Worm (Caenorhabditis elegans): Measurements from ENCODE around the gene bre-1.

Gene bre-1

DNA sequence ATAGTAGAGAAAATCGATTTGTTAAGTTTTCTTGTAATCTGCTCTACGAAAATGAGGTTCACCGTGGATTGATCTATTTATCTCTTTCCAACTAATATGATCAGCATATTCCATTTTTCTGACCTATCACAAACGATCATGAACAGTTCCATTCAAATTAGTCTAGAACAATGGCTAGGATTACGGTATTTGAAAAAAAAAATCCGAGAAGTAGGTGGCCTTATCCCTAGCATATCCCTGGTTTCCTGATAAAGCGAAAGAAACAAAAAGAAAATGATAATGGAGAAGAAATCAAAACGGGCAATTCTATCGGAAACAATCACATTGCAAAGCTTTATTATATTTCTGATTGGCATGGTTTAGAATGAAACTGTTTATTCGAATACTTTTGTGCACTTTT lies 5.7 kb downstream of the bre-1 start, which contains the start of gene mltn-12:
mltn-12 (plus strand) TSS at position 301 of the 400 bp plus-strand sequence.
- TF ChIP-seq ztf-11 (tag; optimal IDR thresholded peaks at IDR 0.05) (no peak), fkh-2 (tag; optimal IDR thresholded peaks at IDR 0.05) (no peak), ama-1 (optimal IDR thresholded peaks at IDR 0.05) (no peak), mdl-1 (tag; optimal IDR thresholded peaks at IDR 0.05) (no peak), nhr-28 (tag; optimal IDR thresholded peaks at IDR 0.05) (no peak), ceh-28 (tag; optimal IDR thresholded peaks at IDR 0.05) (no peak), tbx-2 (tag; optimal IDR thresholded peaks at IDR 0.05) (no peak), eor-1 (tag; optimal IDR thresholded peaks at IDR 0.05) (no peak), pqm-1 (tag; optimal IDR thresholded peaks at IDR 0.05) (no peak), daf-12 (tag; optimal IDR thresholded peaks at IDR 0.05) (no peak), nhr-43 (tag; optimal IDR thresholded peaks at IDR 0.05; ENCODE audit: poor library complexity, severe bottlenecking) (no peak), nhr-77 (tag; optimal IDR thresholded peaks at IDR 0.05) (no peak)

DNA sequence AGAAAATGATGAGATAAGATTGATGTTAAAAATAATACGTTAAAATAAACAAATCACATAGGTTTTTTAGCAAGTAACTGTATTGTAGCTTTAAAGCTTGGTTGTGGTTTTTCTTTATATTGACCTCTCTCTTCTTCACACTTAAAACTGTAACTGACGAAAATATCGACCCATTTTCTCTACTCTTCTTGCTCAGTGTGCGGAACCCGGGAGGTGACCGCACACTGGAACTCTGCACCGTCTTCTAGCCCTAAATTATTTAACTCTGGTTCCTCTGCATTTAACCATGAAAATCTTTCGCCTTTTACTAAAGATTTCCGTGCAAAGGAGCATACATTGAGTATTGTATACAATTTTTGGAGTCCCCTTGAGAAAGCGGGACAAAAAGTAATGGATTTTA lies 7.4 kb downstream of the bre-1 start:
- no peak for TF ChIP-seq elt-3 (tag; optimal IDR thresholded peaks at IDR 0.05)
- no peak for TF ChIP-seq fkh-2 (tag; optimal IDR thresholded peaks at IDR 0.05)
- no peak for TF ChIP-seq hmg-11 (tag; optimal IDR thresholded peaks at IDR 0.05)
- TF ChIP-seq nhr-28 (tag; optimal IDR thresholded peaks at IDR 0.05): no peak
- no peak for TF ChIP-seq ZK546.5 (tag; optimal IDR thresholded peaks at IDR 0.05)
- no peak for TF ChIP-seq ceh-28 (tag; optimal IDR thresholded peaks at IDR 0.05)
- no peak for TF ChIP-seq elt-2 (tag; optimal IDR thresholded peaks at IDR 0.05)
- no peak for TF ChIP-seq sea-2 (GFP tag; optimal IDR thresholded peaks at IDR 0.05)
- TF ChIP-seq tbx-2 (tag; optimal IDR thresholded peaks at IDR 0.05): no peak
- TF ChIP-seq mdl-1 (tag; optimal IDR thresholded peaks at IDR 0.05): no peak
- no peak for TF ChIP-seq aly-2 (tag; optimal IDR thresholded peaks at IDR 0.05)
- TF ChIP-seq lsy-12 (tag; optimal IDR thresholded peaks at IDR 0.05): no peak

DNA sequence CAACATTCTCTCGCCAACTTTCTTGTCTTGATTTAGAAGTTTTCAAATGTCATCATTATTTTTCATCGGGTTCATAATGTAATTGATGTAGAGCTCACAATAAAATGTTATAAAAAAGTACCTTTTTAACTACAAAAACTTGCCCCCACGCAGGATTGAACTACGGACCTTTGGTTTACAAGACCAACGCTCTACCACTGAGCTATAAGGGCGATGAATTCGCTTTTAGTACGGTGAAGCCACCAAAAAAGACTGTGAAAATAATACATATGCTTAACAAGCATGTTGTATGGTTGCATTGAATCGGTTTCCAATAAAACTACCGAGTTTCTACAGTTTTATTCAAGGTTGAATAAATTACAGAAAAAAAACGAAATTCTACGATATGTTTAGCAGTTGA lies 13.6 kb downstream of the bre-1 start:
- TF ChIP-seq nhr-43 (tag; optimal IDR thresholded peaks at IDR 0.05; ENCODE audit: poor library complexity, severe bottlenecking): no peak
- TF ChIP-seq ama-1 (optimal IDR thresholded peaks at IDR 0.05): no peak
- no peak for TF ChIP-seq lin-39 (tag; optimal IDR thresholded peaks at IDR 0.05)
- no peak for TF ChIP-seq jun-1 (tag; optimal IDR thresholded peaks at IDR 0.05)
- TF ChIP-seq aly-2 (tag; optimal IDR thresholded peaks at IDR 0.05): no peak
- no peak for TF ChIP-seq zag-1 (tag; optimal IDR thresholded peaks at IDR 0.05)
- TF ChIP-seq nhr-11 (tag; optimal IDR thresholded peaks at IDR 0.05): no peak
- no peak for TF ChIP-seq daf-12 (tag; optimal IDR thresholded peaks at IDR 0.05)
- TF ChIP-seq snpc-4 (tag; optimal IDR thresholded peaks at IDR 0.05): no peak
- TF ChIP-seq egl-5 (tag; optimal IDR thresholded peaks at IDR 0.05): no peak
- TF ChIP-seq R02D3.7 (tag; optimal IDR thresholded peaks at IDR 0.05): no peak
- no peak for TF ChIP-seq fos-1 (tag; optimal IDR thresholded peaks at IDR 0.05)

DNA sequence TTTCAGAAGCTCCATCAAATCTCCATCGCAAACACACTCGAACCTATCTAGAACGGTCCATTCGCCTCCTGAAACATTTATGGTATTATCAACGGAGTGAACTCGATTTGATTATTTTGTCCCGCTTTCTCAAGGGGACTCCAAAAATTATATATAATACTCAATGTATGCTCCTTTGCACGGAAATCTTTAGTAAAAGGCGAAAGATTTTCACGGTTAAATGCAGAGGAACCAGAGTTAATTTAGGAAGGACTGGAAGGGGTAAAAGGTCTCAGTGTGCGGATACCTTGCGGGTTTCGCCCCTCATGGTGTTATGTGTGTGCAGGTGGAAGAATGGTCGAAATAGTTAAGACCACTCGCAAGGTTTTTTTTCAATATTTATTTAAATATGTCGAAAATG lies 14.1 kb downstream of the bre-1 start:
- TF ChIP-seq jun-1 (tag; optimal IDR thresholded peaks at IDR 0.05): no peak
- no peak for TF ChIP-seq ztf-4 (tag; optimal IDR thresholded peaks at IDR 0.05)
- TF ChIP-seq lsy-12 (tag; optimal IDR thresholded peaks at IDR 0.05): no peak
- no peak for TF ChIP-seq ama-1 (optimal IDR thresholded peaks at IDR 0.05)
- TF ChIP-seq nhr-67 (tag; optimal IDR thresholded peaks at IDR 0.05): no peak

DNA sequence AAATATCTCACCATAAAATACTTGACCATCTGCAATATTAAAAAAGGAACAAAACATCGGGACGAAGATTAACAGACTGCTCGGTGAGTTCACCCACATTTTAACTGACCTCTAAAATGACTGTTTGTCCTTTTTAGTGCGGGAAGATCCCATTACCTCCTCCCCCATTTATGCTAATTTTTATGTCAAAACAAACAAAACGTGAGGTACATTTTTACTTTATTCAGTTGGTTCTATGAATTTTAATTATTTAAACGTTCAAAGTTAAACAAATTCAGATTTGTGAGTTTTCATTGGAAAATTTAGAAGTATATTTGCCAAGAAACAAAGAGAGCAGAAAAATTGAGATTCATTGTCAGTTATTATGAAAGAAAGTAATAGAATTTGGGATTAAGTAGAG lies 15.6 kb downstream of the bre-1 start, which contains the start of gene C53D6.8:
C53D6.8 (minus strand) TSS at position 101 of the 400 bp plus-strand sequence.
- TF ChIP-seq nfya-1 (tag; optimal IDR thresholded peaks at IDR 0.05; ENCODE audit: insufficient read depth) (no peak), ama-1 (optimal IDR thresholded peaks at IDR 0.05) (no peak), elt-2 (tag; optimal IDR thresholded peaks at IDR 0.05) (no peak), nhr-28 (tag; optimal IDR thresholded peaks at IDR 0.05) (no peak), eor-1 (tag; optimal IDR thresholded peaks at IDR 0.05) (no peak), pqm-1 (tag; optimal IDR thresholded peaks at IDR 0.05) (no peak), hmg-11 (tag; optimal IDR thresholded peaks at IDR 0.05) (no peak), lsy-12 (tag; optimal IDR thresholded peaks at IDR 0.05) (no peak), nhr-77 (tag; optimal IDR thresholded peaks at IDR 0.05) (no peak), mdl-1 (tag; optimal IDR thresholded peaks at IDR 0.05) (no peak), jun-1 (tag; optimal IDR thresholded peaks at IDR 0.05) (no peak), elt-1 (tag; optimal IDR thresholded peaks at IDR 0.05) (no peak), nhr-23 (tag; optimal IDR thresholded peaks at IDR 0.05) (no peak), unc-39 (tag; optimal IDR thresholded peaks at IDR 0.05) (no peak), fkh-2 (tag; optimal IDR thresholded peaks at IDR 0.05) (no peak), tbx-2 (tag; optimal IDR thresholded peaks at IDR 0.05) (no peak), ceh-28 (tag; optimal IDR thresholded peaks at IDR 0.05) (no peak), mml-1 (tag; optimal IDR thresholded peaks at IDR 0.05) (no peak), aly-2 (tag; optimal IDR thresholded peaks at IDR 0.05) (no peak), ztf-4 (tag; optimal IDR thresholded peaks at IDR 0.05) (no peak)
